Fruit fly (Drosophila melanogaster) whole organism, embryonic: ENCODE data around the gene CG10365.
A peak's percentile ranks its signal among the peaks of the same experiment; 100 is the strongest.

ENCODE experiments used
- Awh ChIP-seq: fragments of 200-800 bp; sonication (Bioruptor generic); IDR thresholded peaks from 2 replicates; pipeline ENCODE4, ENCODE4 v1.3.6; 2022; ENCODE audit warnings: missing biosample characterization, missing genetic modification characterization
- B-H1 ChIP-seq: fragments of 200-800 bp; sonication (Bioruptor generic); IDR thresholded peaks from 3 replicates; pipeline ENCODE4 v1.3.6; 2022; ENCODE audit warnings: missing biosample characterization, missing genetic modification characterization
- C15 ChIP-seq: fragments of 200-800 bp; sonication (Bioruptor generic); IDR thresholded peaks from 3 replicates; pipeline ENCODE4 v1.3.6; 2022; ENCODE audit warnings: missing biosample characterization, missing genetic modification characterization
- CG10654 ChIP-seq: fragments of 200-800 bp; sonication (Bioruptor generic); optimal IDR thresholded peaks from 2 replicates; lab custom pipeline; 2016; ENCODE audit warnings: missing biosample characterization, missing genetic modification characterization
- CG11085 ChIP-seq: fragments of 200-800 bp; sonication (Bioruptor generic); IDR thresholded peaks from 2 replicates; pipeline ENCODE4 v1.3.6; 2022; ENCODE audit warnings: missing biosample characterization, missing genetic modification characterization
- CG11560 ChIP-seq: fragments of 200-800 bp; sonication (Bioruptor generic); IDR thresholded peaks from 3 replicates; pipeline ENCODE4 v1.3.6; 2022; ENCODE audit warnings: missing biosample characterization, missing genetic modification characterization
- CG13123 ChIP-seq: fragments of 200-800 bp; sonication (Bioruptor generic); optimal IDR thresholded peaks from 2 replicates; lab custom pipeline; 2016; ENCODE audit warnings: missing biosample characterization, missing genetic modification characterization
- CG14860 ChIP-seq: fragments of 200-800 bp; sonication (Bioruptor generic); IDR thresholded peaks from 3 replicates; pipeline ENCODE4 v1.3.6; 2022; ENCODE audit warnings: missing biosample characterization, missing genetic modification characterization; ENCODE audit not compliant: partially characterized antibody
- CG1603 ChIP-seq: fragments of 200-800 bp; sonication (Bioruptor generic); optimal IDR thresholded peaks from 2 replicates; lab custom pipeline; 2019; ENCODE audit warnings: missing biosample characterization, mild to moderate bottlenecking, missing genetic modification characterization, moderate library complexity
- CG18262 ChIP-seq: fragments of 200-800 bp; optimal IDR thresholded peaks from 3 replicates; lab custom pipeline; 2019; ENCODE audit warnings: missing biosample characterization, mild to moderate bottlenecking, missing genetic modification characterization, moderate library complexity
- CG2202 ChIP-seq: fragments of 200-800 bp; sonication (Bioruptor generic); optimal IDR thresholded peaks from 2 replicates; lab custom pipeline; 2018; ENCODE audit warnings: missing biosample characterization, mild to moderate bottlenecking, missing genetic modification characterization
- CG31224 ChIP-seq: fragments of 200-800 bp; sonication (Bioruptor generic); IDR thresholded peaks from 2 replicates; pipeline ENCODE4 v1.3.6; 2022; ENCODE audit warnings: missing biosample characterization, missing genetic modification characterization
- CG4424 ChIP-seq: fragments of 200-800 bp; sonication (Bioruptor generic); optimal IDR thresholded peaks from 3 replicates; lab custom pipeline; 2016; ENCODE audit warnings: missing biosample characterization, missing genetic modification characterization
- CG6272 ChIP-seq: fragments of 200-800 bp; sonication (Bioruptor generic); IDR thresholded peaks from 2 replicates; pipeline ENCODE4 v1.3.6; 2022; ENCODE audit warnings: missing biosample characterization, missing genetic modification characterization
- CG8359 ChIP-seq: fragments of 200-800 bp; sonication (Bioruptor generic); optimal IDR thresholded peaks from 2 replicates; lab custom pipeline; 2017; ENCODE audit warnings: missing biosample characterization, mild to moderate bottlenecking, missing genetic modification characterization, borderline replicate concordance
- CG8944 ChIP-seq: fragments of 200-800 bp; sonication (Bioruptor generic); optimal IDR thresholded peaks from 3 replicates; lab custom pipeline; 2016; ENCODE audit warnings: missing biosample characterization, missing genetic modification characterization
- Dek ChIP-seq: fragments of 200-800 bp; sonication (Bioruptor generic); optimal IDR thresholded peaks from 3 replicates; lab custom pipeline; 2019; ENCODE audit warnings: missing biosample characterization, mild to moderate bottlenecking, missing genetic modification characterization, moderate library complexity
- Dip2 ChIP-seq: fragments of 200-800 bp; sonication (Bioruptor generic); IDR thresholded peaks from 2 replicates; pipeline ENCODE4 v1.3.6; 2022; ENCODE audit warnings: missing biosample characterization, missing genetic modification characterization
- Gug ChIP-seq: fragments of 200-800 bp; sonication (Bioruptor generic); IDR thresholded peaks from 4 replicates; pipeline ENCODE4 v1.3.6; 2022; ENCODE audit warnings: missing biosample characterization, missing genetic modification characterization
- HmgZ ChIP-seq: fragments of 200-800 bp; sonication (Bioruptor generic); optimal IDR thresholded peaks from 2 replicates; lab custom pipeline; 2018; ENCODE audit warnings: missing biosample characterization, mild to moderate bottlenecking, missing genetic modification characterization
- Jarid2 ChIP-seq: fragments of 200-800 bp; sonication (Bioruptor generic); optimal IDR thresholded peaks from 3 replicates; lab custom pipeline; 2017; ENCODE audit warnings: mild to moderate bottlenecking, missing biosample characterization, missing genetic modification reagents, missing genetic modification characterization
- MESR4 ChIP-seq: fragments of 200-800 bp; sonication (Bioruptor generic); optimal IDR thresholded peaks from 2 replicates; lab custom pipeline; 2018; ENCODE audit warnings: missing biosample characterization, mild to moderate bottlenecking, missing genetic modification characterization, moderate library complexity
- Med ChIP-seq: fragments of 200-800 bp; sonication (Bioruptor generic); peaks from one replicate; lab custom pipeline; 2016; ENCODE audit warnings: missing biosample characterization, missing genetic modification characterization, mild to moderate bottlenecking, inconsistent platforms, moderate library complexity
- NFAT ChIP-seq: fragments of 200-800 bp; sonication (Bioruptor generic); IDR thresholded peaks from 2 replicates; pipeline ENCODE4 v1.3.6; 2022; ENCODE audit warnings: missing biosample characterization, missing genetic modification characterization
- Oaz ChIP-seq: fragments of 200-800 bp; sonication (Bioruptor generic); IDR thresholded peaks from 2 replicates; pipeline ENCODE4 v1.3.6; 2022; ENCODE audit warnings: missing biosample characterization, missing genetic modification characterization
- Rx ChIP-seq: fragments of 200-800 bp; sonication (Bioruptor generic); IDR thresholded peaks from 2 replicates; pipeline ENCODE4 v1.3.6; 2022; ENCODE audit warnings: missing biosample characterization, missing genetic modification characterization
- TFAM ChIP-seq: fragments of 200-800 bp; sonication (Bioruptor generic); optimal IDR thresholded peaks from 2 replicates; lab custom pipeline; 2017; ENCODE audit warnings: missing biosample characterization, missing genetic modification characterization, inconsistent platforms
- al ChIP-seq: fragments of 200-800 bp; sonication (Bioruptor generic); IDR thresholded peaks from 2 replicates; pipeline ENCODE4 v1.3.6; 2022; ENCODE audit warnings: missing biosample characterization, missing genetic modification characterization
- ash1 ChIP-seq: fragments of 200-800 bp; sonication (Bioruptor generic); optimal IDR thresholded peaks from 2 replicates; lab custom pipeline; 2018; ENCODE audit warnings: missing biosample characterization, mild to moderate bottlenecking, missing genetic modification characterization
- danr ChIP-seq: fragments of 200-800 bp; sonication (Bioruptor generic); IDR thresholded peaks from 2 replicates; pipeline ENCODE4 v1.3.6; 2022; ENCODE audit warnings: missing biosample characterization, missing genetic modification characterization
- dimm ChIP-seq: fragments of 200-800 bp; sonication (Bioruptor generic); IDR thresholded peaks from 2 replicates; pipeline ENCODE4 v1.3.6; 2022; ENCODE audit warnings: missing biosample characterization, missing genetic modification characterization
- dm ChIP-seq: fragments of 200-800 bp; sonication (Bioruptor generic); optimal IDR thresholded peaks from 3 replicates; lab custom pipeline; 2016; ENCODE audit warnings: missing biosample characterization, missing genetic modification characterization
- dmrt11E ChIP-seq: fragments of 200-800 bp; sonication (Bioruptor generic); optimal IDR thresholded peaks from 3 replicates; lab custom pipeline; 2018; ENCODE audit warnings: missing biosample characterization, mild to moderate bottlenecking, missing genetic modification characterization, moderate library complexity
- dmrt99B ChIP-seq: fragments of 200-800 bp; sonication (Bioruptor generic); optimal IDR thresholded peaks from 2 replicates; lab custom pipeline; 2018; ENCODE audit warnings: missing biosample characterization, mild to moderate bottlenecking, missing genetic modification characterization, moderate library complexity
- hb ChIP-seq: fragments of 200-800 bp; sonication (Bioruptor generic); IDR thresholded peaks from 3 replicates; pipeline ENCODE4 v1.3.6; 2022; ENCODE audit warnings: missing biosample characterization, missing genetic modification characterization; ENCODE audit not compliant: partially characterized antibody
- hbn ChIP-seq: fragments of 200-800 bp; sonication (Bioruptor generic); IDR thresholded peaks from 2 replicates; pipeline ENCODE4 v1.3.6; 2022; ENCODE audit warnings: missing biosample characterization, missing genetic modification characterization; ENCODE audit not compliant: partially characterized antibody
- hkb ChIP-seq, 2 experiments: fragments of 200-800 bp in 1 of 2; fragments of >200 bp in 1 of 2; sonication (Bioruptor generic) in 1 of 2; IDR thresholded peaks in 1 of 2; optimal IDR thresholded peaks in 1 of 2; 2 replicates each; pipeline versions ENCODE4 v1.3.6 to Lab custom; 2017 to 2022; ENCODE audit warnings: missing biosample characterization in 1 of 2, missing genetic modification characterization in 1 of 2
- nerfin-1 ChIP-seq: fragments of 200-800 bp; sonication (Bioruptor generic); optimal IDR thresholded peaks from 3 replicates; lab custom pipeline; 2019; ENCODE audit warnings: missing biosample characterization, mild to moderate bottlenecking, missing genetic modification characterization, moderate library complexity
- psq ChIP-seq: fragments of 200-800 bp; sonication (Bioruptor generic); optimal IDR thresholded peaks from 2 replicates; lab custom pipeline; 2017; ENCODE audit warnings: missing biosample characterization, missing genetic modification characterization
- pzg ChIP-seq: fragments of 200-800 bp; sonication (Bioruptor generic); optimal IDR thresholded peaks from 3 replicates; lab custom pipeline; 2018; ENCODE audit warnings: missing biosample characterization, mild to moderate bottlenecking, missing genetic modification characterization, moderate library complexity
- repo ChIP-seq: fragments of 200-800 bp; sonication (Bioruptor generic); optimal IDR thresholded peaks from 2 replicates; lab custom pipeline; 2016; ENCODE audit warnings: missing biosample characterization, missing genetic modification characterization
- scrt ChIP-seq: fragments of 200-800 bp; sonication (Bioruptor generic); optimal IDR thresholded peaks from 2 replicates; lab custom pipeline; 2018; ENCODE audit warnings: missing biosample characterization, mild to moderate bottlenecking, missing genetic modification characterization, moderate library complexity
- sqz ChIP-seq: fragments of 200-800 bp; sonication (Bioruptor generic); optimal IDR thresholded peaks from 3 replicates; lab custom pipeline; 2018; ENCODE audit warnings: missing biosample characterization, mild to moderate bottlenecking, missing genetic modification characterization
- tll ChIP-seq, 2 experiments: fragments of 200-800 bp in 1 of 2; fragments of >200 bp in 1 of 2; sonication (Bioruptor generic) in 1 of 2; optimal IDR thresholded peaks; 2 replicates each; lab custom pipeline; 2017 to 2019; ENCODE audit warnings: missing biosample characterization in 2 of 2, missing genetic modification characterization in 2 of 2, mild to moderate bottlenecking in 1 of 2, moderate library complexity in 1 of 2
- tna ChIP-seq: fragments of 200-800 bp; sonication (Bioruptor generic); IDR thresholded peaks from 2 replicates; pipeline ENCODE4 v1.3.6; 2022; ENCODE audit warnings: missing biosample characterization, missing genetic modification characterization; ENCODE audit not compliant: partially characterized antibody
- toy ChIP-seq: fragments of 200-800 bp; sonication (Bioruptor generic); IDR thresholded peaks from 2 replicates; pipeline ENCODE4 v1.3.6; 2022; ENCODE audit warnings: missing biosample characterization, missing genetic modification characterization
- unpg ChIP-seq: fragments of 200-800 bp; sonication (Bioruptor generic); optimal IDR thresholded peaks from 3 replicates; lab custom pipeline; 2018; ENCODE audit warnings: missing biosample characterization, mild to moderate bottlenecking, missing genetic modification characterization, moderate library complexity
- wek ChIP-seq: fragments of 200-800 bp; sonication (Bioruptor generic); optimal IDR thresholded peaks from 3 replicates; lab custom pipeline; 2018; ENCODE audit warnings: missing biosample characterization, mild to moderate bottlenecking, missing genetic modification characterization, moderate library complexity
- zf30C ChIP-seq: fragments of 200-800 bp; sonication (Bioruptor generic); optimal IDR thresholded peaks from 3 replicates; lab custom pipeline; 2018; ENCODE audit warnings: missing biosample characterization, mild to moderate bottlenecking, missing genetic modification characterization

CG10365 gene

DNA sequence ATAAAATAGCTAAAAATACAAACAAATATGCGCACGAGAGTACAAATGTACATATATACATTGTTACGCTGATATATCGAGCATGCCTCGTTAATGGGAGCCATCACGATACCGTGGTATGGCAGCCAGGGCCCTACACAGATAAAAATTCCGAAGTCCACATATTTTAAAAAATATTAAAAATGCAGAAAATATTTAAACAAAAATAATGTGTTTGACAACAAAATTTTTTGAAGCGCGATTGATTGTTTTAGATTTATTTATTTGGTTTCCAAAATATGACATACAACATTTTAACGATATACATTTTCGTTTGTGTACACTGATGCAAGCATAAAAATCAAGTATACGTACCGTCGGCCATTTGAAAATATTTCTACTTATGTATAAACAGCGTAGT lies 3.6 kb downstream of the CG10365 start (continued):
- TF ChIP-seq danr (GFP tag; lab: Robert Waterston, UW) (peak; percentile 43; the same call in 1 of the 2 replicates), CG11085 (GFP tag; lab: Robert Waterston, UW) (peak; percentile 62; the same call in 1 of the 2 replicates), hb (GFP tag; lab: Robert Waterston, UW) (no peak), wek (no peak), CG14860 (GFP tag; lab: Robert Waterston, UW) (no peak), TFAM (GFP tag; lab: Kevin White, UChicago) (no peak), Gug (GFP tag; lab: Robert Waterston, UW) (peak; percentile 51; the same call in 2 of the 4 replicates), nerfin-1 (no peak), CG6272 (peak; percentile 43; the same call in 1 of the 2 replicates), hkb (optimal IDR thresholded peaks at IDR 0.05; lab: Kevin White, UChicago) (no peak), hkb (GFP tag; IDR thresholded peaks at IDR 0.05; lab: Robert Waterston, UW) (peak; percentile 89), hbn (GFP tag; lab: Robert Waterston, UW) (no peak), scrt (GFP tag; lab: Kevin White, UChicago) (peak; percentile 78), pzg (GFP tag; lab: Kevin White, UChicago) (no peak), toy (peak; percentile 59), Awh (GFP tag; lab: Robert Waterston, UW) (0 out of 2 replicates have a peak, but pooled peaks have one; percentile 46), CG31224 (GFP tag; lab: Robert Waterston, UW) (peak; percentile 78), Jarid2 (GFP tag; lab: Kevin White, UChicago) (peak; percentile 60), dimm (GFP tag; lab: Robert Waterston, UW) (no peak), MESR4 (GFP tag; lab: Kevin White, UChicago) (no peak), unpg (peak; percentile 82), Med (GFP tag; lab: Kevin White, UChicago) (peak; percentile 95), C15 (GFP tag; lab: Robert Waterston, UW) (0 out of 3 replicates have a peak, but pooled peaks have one; percentile 50), tna (GFP tag; lab: Robert Waterston, UW) (no peak), ash1 (GFP tag; lab: Kevin White, UChicago) (peak; percentile 41), Rx (GFP tag; lab: Robert Waterston, UW) (peak; percentile 57), CG11560 (tag; lab: Robert Waterston, UW) (peak; percentile 58; the same call in 2 of the 3 replicates), psq (GFP tag; lab: Kevin White, UChicago) (peak; percentile 9), CG8944 (GFP tag; lab: Kevin White, UChicago) (peak; percentile 16), CG13123 (GFP tag; lab: Kevin White, UChicago) (no peak), Dek (tag; lab: Kevin White, UChicago) (peak; percentile 71), dm (GFP tag; lab: Kevin White, UChicago) (peak; percentile 48), CG18262 (peak; percentile 65), NFAT (GFP tag; lab: Robert Waterston, UW) (peak; percentile 71), al (GFP tag; lab: Robert Waterston, UW) (peak; percentile 87), zf30C (GFP tag; lab: Kevin White, UChicago) (no peak), Dip2 (GFP tag; lab: Robert Waterston, UW) (no peak), B-H1 (GFP tag; lab: Robert Waterston, UW) (peak; percentile 67), dmrt11E (tag; lab: Kevin White, UChicago) (peak; percentile 5), CG8359 (GFP tag; lab: Kevin White, UChicago) (peak; percentile 2), sqz (GFP tag; lab: Kevin White, UChicago) (peak; percentile 33), CG10654 (GFP tag; lab: Kevin White, UChicago) (peak; percentile 61), CG1603 (peak; percentile 51), dmrt99B (tag; lab: Kevin White, UChicago) (peak; percentile 84), tll (GFP tag; optimal IDR thresholded peaks at IDR 0.05; lab: Kevin White, UChicago) (no peak), repo (GFP tag; lab: Kevin White, UChicago) (peak; percentile 13), CG4424 (GFP tag; lab: Kevin White, UChicago) (peak; percentile 64), CG2202 (tag; lab: Kevin White, UChicago) (no peak), Oaz (GFP tag; lab: Robert Waterston, UW) (peak; percentile 40; the same call in 1 of the 2 replicates), HmgZ (tag; lab: Kevin White, UChicago) (peak; percentile 77)
